Fruit fly (Drosophila melanogaster): ENCODE data around the gene CG12877.

CG12877 gene

DNA sequence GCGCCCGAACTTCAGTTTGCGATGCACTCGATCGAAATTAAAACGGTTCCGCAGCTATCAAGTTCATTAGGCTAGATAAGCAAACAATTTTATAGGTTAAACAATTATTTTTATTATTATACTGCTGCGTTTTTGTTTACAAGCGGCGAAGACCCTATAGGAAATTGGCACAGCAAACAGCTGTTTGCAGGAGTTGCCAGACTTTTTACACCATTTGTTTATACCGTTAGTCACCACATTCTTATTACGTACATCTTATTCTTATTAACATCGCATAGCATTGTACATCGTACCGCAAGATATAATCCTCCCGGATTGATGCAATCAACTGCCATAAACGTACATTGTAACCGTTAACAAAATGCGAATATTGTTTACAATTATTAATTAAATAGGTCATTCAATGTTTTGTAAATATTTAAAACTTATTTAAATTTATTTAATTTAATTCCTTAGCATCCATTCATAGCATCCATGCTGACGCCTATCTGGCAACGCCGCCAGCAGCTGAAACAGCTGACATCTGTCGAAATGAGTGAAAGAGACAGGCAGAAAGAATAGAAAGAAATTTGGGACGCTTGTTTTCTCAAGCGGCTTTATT, at the start of gene CG12877, which contains the start of gene CROT (continued):
- TF ChIP-seq Lhr (GFP tag; optimal IDR thresholded peaks at IDR 0.05) = peak; percentile 65
- TF ChIP-seq CG6175 (GFP tag; IDR thresholded peaks at IDR 0.05) = 0 out of 3 replicates have a peak, but pooled peaks have one; percentile 24
- TF ChIP-seq bcd (GFP tag; optimal IDR thresholded peaks at IDR 0.05) = peak; percentile 81
- TF ChIP-seq CG3163 (GFP tag; optimal IDR thresholded peaks at IDR 0.05) = no peak
- TF ChIP-seq CG8924 (tag; optimal IDR thresholded peaks at IDR 0.05) = peak; percentile 87
- TF ChIP-seq Doc3 (GFP tag; IDR thresholded peaks at IDR 0.05; ENCODE audit: partially characterized antibody) = 0 out of 3 replicates have a peak, but pooled peaks have one; percentile 25
- TF ChIP-seq dysf (GFP tag; IDR thresholded peaks at IDR 0.05) = peak; percentile 82
- peak; percentile 16 for TF ChIP-seq CG4854 (GFP tag; optimal IDR thresholded peaks at IDR 0.05)
- peak; percentile 76 for TF ChIP-seq CG17829 (tag; optimal IDR thresholded peaks at IDR 0.05)
- TF ChIP-seq NC2β (GFP tag; optimal IDR thresholded peaks at IDR 0.05) = peak; percentile 41
- peak; percentile 84 for TF ChIP-seq az2 (GFP tag; optimal IDR thresholded peaks at IDR 0.05)
- TF ChIP-seq eyg (GFP tag; optimal IDR thresholded peaks at IDR 0.05) = no peak
- no peak for TF ChIP-seq Opbp (GFP tag; IDR thresholded peaks at IDR 0.05; ENCODE audit: partially characterized antibody)
- TF ChIP-seq sc (optimal IDR thresholded peaks at IDR 0.05) = no peak
- TF ChIP-seq sc (GFP tag; optimal IDR thresholded peaks at IDR 0.05) = peak; percentile 68
- peak; percentile 16 for TF ChIP-seq CG12071 (GFP tag; optimal IDR thresholded peaks at IDR 0.05)
- peak; percentile 67 for TF ChIP-seq chn (GFP tag; optimal IDR thresholded peaks at IDR 0.05)
- TF ChIP-seq pfk (GFP tag; optimal IDR thresholded peaks at IDR 0.05) = no peak
- TF ChIP-seq C15 (GFP tag; IDR thresholded peaks at IDR 0.05) = no peak
- peak; percentile 53 for TF ChIP-seq Nf-YB (GFP tag; optimal IDR thresholded peaks at IDR 0.05)
- peak; percentile 84 for TF ChIP-seq CG10543 (GFP tag; optimal IDR thresholded peaks at IDR 0.05)
- no peak for TF ChIP-seq CG10431 (GFP tag; optimal IDR thresholded peaks at IDR 0.05)
- TF ChIP-seq aop (GFP tag; IDR thresholded peaks at IDR 0.05) = no peak
- TF ChIP-seq Dip3 (GFP tag; optimal IDR thresholded peaks at IDR 0.05) = peak; percentile 56
- peak; percentile 92 for TF ChIP-seq CG17361 (GFP tag; IDR thresholded peaks at IDR 0.05)
- peak; percentile 41 for TF ChIP-seq vfl (GFP tag; optimal IDR thresholded peaks at IDR 0.05)
- TF ChIP-seq pum (GFP tag; optimal IDR thresholded peaks at IDR 0.05) = peak; percentile 18
- TF ChIP-seq tup (GFP tag; optimal IDR thresholded peaks at IDR 0.05) = peak; percentile 80
- peak; percentile 86 for TF ChIP-seq nerfin-1 (tag; optimal IDR thresholded peaks at IDR 0.05)
- TF ChIP-seq da (GFP tag; optimal IDR thresholded peaks at IDR 0.05) = no peak
- no peak for TF ChIP-seq slp2 (GFP tag; optimal IDR thresholded peaks at IDR 0.05)
- TF ChIP-seq ttk (GFP tag; IDR thresholded peaks at IDR 0.05) = peak; percentile 79
- peak; percentile 75 for TF ChIP-seq fd96Cb (tag; optimal IDR thresholded peaks at IDR 0.05)
- TF ChIP-seq sob (GFP tag; IDR thresholded peaks at IDR 0.05) = peak; percentile 68
- no peak for TF ChIP-seq mld (GFP tag; IDR thresholded peaks at IDR 0.05; ENCODE audit: partially characterized antibody)
- TF ChIP-seq CG10462 (GFP tag; optimal IDR thresholded peaks at IDR 0.05) = peak; percentile 98
- TF ChIP-seq CG10321 (GFP tag; IDR thresholded peaks at IDR 0.05) = peak; percentile 74
- peak; percentile 48 for TF ChIP-seq BtbVII (GFP tag; optimal IDR thresholded peaks at IDR 0.05)
- peak; percentile 63 for TF ChIP-seq gcm (GFP tag; optimal IDR thresholded peaks at IDR 0.05)
- TF ChIP-seq ato (GFP tag; IDR thresholded peaks at IDR 0.05; ENCODE audit: partially characterized antibody) = no peak
- TF ChIP-seq E2f1 (GFP tag; IDR thresholded peaks at IDR 0.05) = peak; percentile 47; the same call in 1 of the 2 replicates
- TF ChIP-seq Side (GFP tag; optimal IDR thresholded peaks at IDR 0.05) = peak; percentile 22
- peak; percentile 78 for TF ChIP-seq CG15269 (tag; optimal IDR thresholded peaks at IDR 0.05)
- TF ChIP-seq rib (GFP tag; IDR thresholded peaks at IDR 0.05) = 0 out of 2 replicates have a peak, but pooled peaks have one; percentile 44
- peak; percentile 84 for TF ChIP-seq CG32532 (GFP tag; IDR thresholded peaks at IDR 0.05)
- TF ChIP-seq Ada2b (GFP tag; IDR thresholded peaks at IDR 0.05) = peak; percentile 72
- TF ChIP-seq ap (GFP tag; IDR thresholded peaks at IDR 0.05) = peak; percentile 68
- peak; percentile 50 for TF ChIP-seq schlank (tag; optimal IDR thresholded peaks at IDR 0.05)
- peak; percentile 74 for TF ChIP-seq CG2120 (GFP tag; optimal IDR thresholded peaks at IDR 0.05)
- TF ChIP-seq maf-S (GFP tag; optimal IDR thresholded peaks at IDR 0.05) = peak; percentile 30
- TF ChIP-seq MBD-R2 (GFP tag; IDR thresholded peaks at IDR 0.05) = peak; percentile 86

All from whole organism, embryonic.